Worm (Caenorhabditis elegans): ENCODE results near the gene hach-1.

hach-1 gene

DNA sequence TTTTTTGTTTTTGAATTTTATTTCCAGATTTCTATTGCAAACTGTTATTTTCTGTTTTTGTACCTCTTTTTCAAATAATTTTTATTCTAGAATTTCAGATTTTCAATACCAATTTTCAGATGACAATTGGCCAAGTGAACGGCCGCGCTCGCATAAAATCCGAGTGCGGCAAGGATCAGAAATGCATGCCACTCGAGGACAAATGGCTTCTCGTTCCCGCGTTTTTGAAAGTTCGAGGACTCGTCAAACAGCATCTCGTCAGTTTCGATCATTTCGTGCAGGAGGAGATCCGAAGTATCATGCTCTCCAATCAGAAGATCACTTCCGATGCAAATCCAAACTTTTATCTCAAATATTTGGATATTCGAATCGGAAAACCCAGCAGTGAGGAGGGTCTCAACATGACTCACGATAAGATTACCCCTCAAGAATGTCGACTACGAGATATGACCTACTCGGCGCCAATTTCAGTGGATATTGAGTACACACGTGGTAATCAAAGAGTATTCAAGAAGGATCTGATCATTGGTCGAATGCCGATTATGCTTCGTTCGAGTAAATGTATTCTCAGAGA lies 2.1 kb downstream of the hach-1 start, which contains the start of gene rpc-2 (continued):
- no peak for TF ChIP-seq lsl-1 (GFP tag; optimal IDR thresholded peaks at IDR 0.05)
- TF ChIP-seq rpc-1 (optimal IDR thresholded peaks at IDR 0.05), result no peak
- no peak for TF ChIP-seq rpc-1 (tag; optimal IDR thresholded peaks at IDR 0.05)
- peak; percentile 43; the same call in 1 of the 2 replicates for TF ChIP-seq zfh-2 (GFP tag; conservative IDR thresholded peaks at IDR 0.05)
- no peak for TF ChIP-seq nfya-1 (tag; optimal IDR thresholded peaks at IDR 0.05; ENCODE audit: borderline replicate concordance, insufficient read depth)
- peak; percentile 72 for TF ChIP-seq hsf-1 (GFP tag; IDR thresholded peaks at IDR 0.05)
- TF ChIP-seq B0019.2 (GFP tag; conservative IDR thresholded peaks at IDR 0.05), result no peak
- peak; percentile 48; the same call in 1 of the 2 replicates for TF ChIP-seq madf-6 (GFP tag; IDR thresholded peaks at IDR 0.05)
- 0 out of 2 replicates have a peak, but pooled peaks have one; percentile 39 for TF ChIP-seq C06A6.2 (GFP tag; conservative IDR thresholded peaks at IDR 0.05)
- TF ChIP-seq dpff-1 (tag; optimal IDR thresholded peaks at IDR 0.05), result peak; percentile 74
- no peak for TF ChIP-seq ztf-3 (GFP tag; optimal IDR thresholded peaks at IDR 0.05)
- 0 out of 2 replicates have a peak, but pooled peaks have one; percentile 57 for TF ChIP-seq egl-44 (GFP tag; IDR thresholded peaks at IDR 0.05)
- peak; percentile 38; the same call in 1 of the 2 replicates for TF ChIP-seq Y95B8A.8 (GFP tag; IDR thresholded peaks at IDR 0.05)
- peak; percentile 25 for TF ChIP-seq tlf-1 (GFP tag; optimal IDR thresholded peaks at IDR 0.05)
- TF ChIP-seq B0035.1 (tag; optimal IDR thresholded peaks at IDR 0.05), result peak; percentile 9
- TF ChIP-seq T07F8.4 (tag; optimal IDR thresholded peaks at IDR 0.05), result no peak
- no peak for TF ChIP-seq hrde-1 (tag; optimal IDR thresholded peaks at IDR 0.05; ENCODE audit: borderline replicate concordance)
- TF ChIP-seq T26A5.8 (tag; optimal IDR thresholded peaks at IDR 0.05), result peak; percentile 28
- TF ChIP-seq rec-8 (tag; optimal IDR thresholded peaks at IDR 0.05), result peak in 1 of 2 experiments; percentile 24
- no peak for TF ChIP-seq F39B2.1 (GFP tag; IDR thresholded peaks at IDR 0.05)
- TF ChIP-seq F52B5.7 (tag; optimal IDR thresholded peaks at IDR 0.05), result peak; percentile 69
- peak; percentile 70 for TF ChIP-seq athp-1 (tag; optimal IDR thresholded peaks at IDR 0.05)
- no peak for TF ChIP-seq madf-8 (GFP tag; conservative IDR thresholded peaks at IDR 0.05)
- TF ChIP-seq C17E4.6 (GFP tag; IDR thresholded peaks at IDR 0.05), result no peak
- no peak for TF ChIP-seq nfyb-1 (GFP tag; IDR thresholded peaks at IDR 0.05)
- TF ChIP-seq tbx-9 (tag; optimal IDR thresholded peaks at IDR 0.05; ENCODE audit: borderline replicate concordance), result no peak
- no peak for TF ChIP-seq nhr-120 (GFP tag; IDR thresholded peaks at IDR 0.05)
- TF ChIP-seq tbp1 (GFP tag; optimal IDR thresholded peaks at IDR 0.05), result no peak
- 0 out of 2 replicates have a peak, but pooled peaks have one; percentile 15 for TF ChIP-seq dox-1 (GFP tag; IDR thresholded peaks at IDR 0.05)
- TF ChIP-seq snpc-4 (GFP tag; optimal IDR thresholded peaks at IDR 0.05), result no peak
- no peak for TF ChIP-seq snpc-4 (tag; optimal IDR thresholded peaks at IDR 0.05)
- no peak for TF ChIP-seq attf-6 (GFP tag; IDR thresholded peaks at IDR 0.05)
- TF ChIP-seq akir-1 (GFP tag; optimal IDR thresholded peaks at IDR 0.05), result no peak
- TF ChIP-seq madf-3 (GFP tag; IDR thresholded peaks at IDR 0.05), result peak; percentile 47; the same call in 1 of the 2 replicates
- no peak for TF ChIP-seq egl-18 (GFP tag; IDR thresholded peaks at IDR 0.05)

DNA sequence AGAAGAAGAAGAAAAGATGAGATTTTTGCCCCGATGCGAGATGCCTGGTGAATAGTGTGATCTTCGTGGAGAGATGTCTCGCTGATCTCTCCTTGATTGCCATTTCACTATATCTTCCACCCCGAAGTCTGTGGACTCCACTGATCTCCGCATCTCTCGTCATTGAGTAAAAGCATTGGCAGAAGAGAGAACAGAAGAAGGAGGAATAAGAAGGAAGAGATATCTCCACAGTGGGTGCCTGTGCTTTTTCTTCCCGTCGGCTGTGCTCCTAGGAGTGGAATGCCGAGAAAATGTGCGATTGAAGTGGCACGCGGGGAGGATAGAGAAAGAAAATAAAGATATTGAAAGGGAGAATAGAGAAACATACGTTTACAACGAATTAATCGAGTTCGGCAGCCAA lies 8.4 kb downstream of the hach-1 start:
- TF ChIP-seq ztf-18 (tag; optimal IDR thresholded peaks at IDR 0.05), result no peak
- TF ChIP-seq F33H1.4 (GFP tag; IDR thresholded peaks at IDR 0.05), result no peak
- no peak for TF ChIP-seq attf-3 (GFP tag; conservative IDR thresholded peaks at IDR 0.05)
- TF ChIP-seq zfh-2 (GFP tag; conservative IDR thresholded peaks at IDR 0.05), result peak; percentile 84
- TF ChIP-seq F23B12.7 (tag; optimal IDR thresholded peaks at IDR 0.05; ENCODE audit: insufficient read depth), result no peak
- TF ChIP-seq dpff-1 (tag; optimal IDR thresholded peaks at IDR 0.05), result no peak
- TF ChIP-seq ccch-3 (GFP tag; optimal IDR thresholded peaks at IDR 0.05), result no peak
- TF ChIP-seq hmg-1.2 (GFP tag; IDR thresholded peaks at IDR 0.05), result 0 out of 2 replicates have a peak, but pooled peaks have one; percentile 10
- TF ChIP-seq F10E7.11 (tag; optimal IDR thresholded peaks at IDR 0.05), result no peak
